Fruit fly (Drosophila melanogaster): ENCODE data around the gene CG14022.

Gene CG14022

DNA sequence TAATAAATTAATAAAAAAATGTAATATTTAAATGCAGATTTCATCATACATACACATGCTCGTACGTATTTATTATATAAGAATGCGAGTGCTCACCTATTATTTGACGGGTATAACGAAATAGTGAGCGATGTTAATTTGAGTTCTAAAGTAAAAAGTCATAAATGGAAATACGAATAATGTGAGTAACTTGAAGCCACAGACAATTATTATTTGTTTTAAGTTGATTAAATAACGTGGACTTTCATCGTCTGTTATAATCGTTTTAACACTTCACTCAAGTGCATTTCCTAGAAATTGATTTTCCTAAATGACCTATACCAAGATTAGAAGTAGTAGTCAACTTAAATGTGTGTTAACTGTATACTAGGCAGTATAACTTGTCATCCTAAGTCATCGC is 26.4 kb downstream of the CG14022 start (continued):
- TF ChIP-seq CG16779 (tag; optimal IDR thresholded peaks at IDR 0.05): no peak
- TF ChIP-seq CG9139 (GFP tag; optimal IDR thresholded peaks at IDR 0.05): no peak
- TF ChIP-seq Blimp-1 (GFP tag; optimal IDR thresholded peaks at IDR 0.05): no peak
- peak; percentile 31 for TF ChIP-seq Hr39 (GFP tag; optimal IDR thresholded peaks at IDR 0.05)
- no peak for TF ChIP-seq CG6854 (GFP tag; optimal IDR thresholded peaks at IDR 0.05)
- TF ChIP-seq acj6 (GFP tag; optimal IDR thresholded peaks at IDR 0.05): peak; percentile 12
- TF ChIP-seq Smox (GFP tag; optimal IDR thresholded peaks at IDR 0.05): peak; percentile 23

DNA sequence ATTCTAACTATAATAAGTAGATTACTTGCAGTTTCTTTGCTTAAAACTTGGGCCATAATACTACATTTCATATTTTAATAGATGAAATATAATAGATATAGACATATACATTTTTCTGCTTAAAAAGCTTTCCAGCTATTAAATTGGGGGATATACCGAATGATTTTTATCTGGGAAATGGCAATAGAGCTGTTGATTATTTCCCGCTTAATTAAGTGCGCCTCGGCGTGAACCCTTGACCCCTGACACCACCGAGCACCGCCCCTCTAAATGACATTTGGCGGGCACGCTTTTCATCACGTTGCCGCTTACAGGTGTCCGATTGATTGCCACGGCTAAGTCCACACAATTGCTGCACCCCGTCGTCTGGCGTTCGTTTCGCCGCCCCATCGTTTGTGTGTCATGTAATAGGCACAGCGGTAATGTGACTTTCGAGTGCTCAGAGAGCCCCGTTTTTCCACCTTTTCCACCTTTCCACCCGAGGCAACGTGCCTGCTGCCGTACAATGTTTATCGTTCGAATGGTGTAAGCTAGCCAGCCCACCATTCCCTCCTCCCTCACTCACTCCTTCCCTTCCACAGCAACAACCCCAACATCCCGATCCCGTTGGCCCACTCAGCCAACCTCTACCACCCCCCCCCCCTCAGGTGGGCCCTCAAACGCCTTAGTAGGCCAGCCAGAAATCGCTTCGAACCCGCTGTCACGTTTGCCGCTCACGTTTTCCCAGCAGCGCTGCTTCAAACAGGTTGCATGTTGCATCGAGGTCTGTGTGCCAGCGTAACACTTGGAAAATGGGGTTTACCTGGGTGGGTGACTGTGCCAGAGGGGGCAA is 27.7 kb downstream of the CG14022 start:
- TF ChIP-seq dac (GFP tag; optimal IDR thresholded peaks at IDR 0.05): no peak
- TF ChIP-seq ss (GFP tag; optimal IDR thresholded peaks at IDR 0.05): peak; percentile 32
- peak; percentile 12 for TF ChIP-seq CG6854 (GFP tag; optimal IDR thresholded peaks at IDR 0.05)
- peak; percentile 16 for TF ChIP-seq Blimp-1 (GFP tag; optimal IDR thresholded peaks at IDR 0.05)
- no peak for TF ChIP-seq acj6 (GFP tag; optimal IDR thresholded peaks at IDR 0.05)
- TF ChIP-seq fd85E (GFP tag; optimal IDR thresholded peaks at IDR 0.05): no peak
- no peak for TF ChIP-seq CG11294 (GFP tag; IDR thresholded peaks at IDR 0.05)
- TF ChIP-seq Eip75B (GFP tag; optimal IDR thresholded peaks at IDR 0.05): peak; percentile 43
- peak; percentile 1 for TF ChIP-seq CG6276 (GFP tag; optimal IDR thresholded peaks at IDR 0.05)
- TF ChIP-seq CG8119 (GFP tag; IDR thresholded peaks at IDR 0.05): no peak; the same call in 2 of the 3 replicates
- peak; percentile 22 for TF ChIP-seq Eip78C (GFP tag)
- TF ChIP-seq eg (GFP tag; IDR thresholded peaks at IDR 0.05): 0 out of 3 replicates have a peak, but pooled peaks have one; percentile 16
- no peak for TF ChIP-seq CG34406 (GFP tag; optimal IDR thresholded peaks at IDR 0.05)
- no peak for TF ChIP-seq CG3032 (tag; optimal IDR thresholded peaks at IDR 0.05)
- TF ChIP-seq OdsH (GFP tag; optimal IDR thresholded peaks at IDR 0.05): no peak
- no peak for TF ChIP-seq CG4318 (GFP tag; optimal IDR thresholded peaks at IDR 0.05)
- TF ChIP-seq CG8632 (GFP tag; optimal IDR thresholded peaks at IDR 0.05): no peak
- TF ChIP-seq CG32006 (GFP tag; optimal IDR thresholded peaks at IDR 0.05): no peak
- TF ChIP-seq CG6163 (GFP tag; IDR thresholded peaks at IDR 0.05): peak; percentile 13; the same call in 1 of the 3 replicates
- TF ChIP-seq fd59A (GFP tag; optimal IDR thresholded peaks at IDR 0.05): no peak
- TF ChIP-seq Hr4 (GFP tag; optimal IDR thresholded peaks at IDR 0.05): no peak
- peak; percentile 6 for TF ChIP-seq Sox14 (GFP tag; optimal IDR thresholded peaks at IDR 0.05)
- no peak for TF ChIP-seq net (GFP tag; optimal IDR thresholded peaks at IDR 0.05)
- TF ChIP-seq salr (GFP tag; optimal IDR thresholded peaks at IDR 0.05): no peak
- no peak for TF ChIP-seq Sox15 (GFP tag; optimal IDR thresholded peaks at IDR 0.05)
- TF ChIP-seq pdm3 (GFP tag; optimal IDR thresholded peaks at IDR 0.05): no peak
- TF ChIP-seq svp (GFP tag): peak; percentile 66
- TF ChIP-seq dsx (GFP tag; optimal IDR thresholded peaks at IDR 0.05; ENCODE audit: poor library complexity, severe bottlenecking): peak; percentile 13
- no peak for TF ChIP-seq fkh (GFP tag; optimal IDR thresholded peaks at IDR 0.05)
- TF ChIP-seq Met (GFP tag; optimal IDR thresholded peaks at IDR 0.05): no peak
- no peak for TF ChIP-seq spab (GFP tag; optimal IDR thresholded peaks at IDR 0.05)
- TF ChIP-seq CG7368 (GFP tag; optimal IDR thresholded peaks at IDR 0.05): no peak

DNA sequence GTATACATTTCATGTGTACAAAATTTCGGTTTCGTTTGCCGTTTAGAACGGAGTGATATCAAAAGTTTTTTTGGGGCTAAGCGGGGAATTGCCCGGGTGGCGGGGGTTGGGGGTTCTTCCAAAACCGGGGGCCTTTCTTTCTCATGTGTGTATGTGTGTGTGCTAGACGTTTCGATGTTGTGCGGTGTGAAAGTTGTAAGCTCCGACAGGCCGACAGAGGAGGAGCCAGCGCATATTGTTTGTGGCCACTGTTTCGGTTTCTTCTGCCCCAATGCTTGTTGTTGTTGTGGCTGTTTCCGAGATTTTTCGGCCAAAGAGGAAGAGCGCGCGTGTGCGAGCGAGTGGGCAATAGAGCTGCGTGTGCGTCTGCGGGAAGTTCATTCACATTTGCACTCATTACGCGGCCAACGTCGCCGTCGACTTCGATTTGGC is 28.4 kb downstream of the CG14022 start:
- TF ChIP-seq Blimp-1 (GFP tag; optimal IDR thresholded peaks at IDR 0.05) (peak; percentile 77), fd85E (GFP tag; optimal IDR thresholded peaks at IDR 0.05) (no peak), svp (GFP tag) (peak; percentile 52), vri (GFP tag; optimal IDR thresholded peaks at IDR 0.05) (no peak), CG31627 (GFP tag; optimal IDR thresholded peaks at IDR 0.05) (no peak), Met (GFP tag; optimal IDR thresholded peaks at IDR 0.05) (peak; percentile 52), CG6276 (GFP tag; optimal IDR thresholded peaks at IDR 0.05) (no peak), topi (GFP tag; optimal IDR thresholded peaks at IDR 0.05) (no peak), fd59A (GFP tag; optimal IDR thresholded peaks at IDR 0.05) (no peak), CG11762 (GFP tag; optimal IDR thresholded peaks at IDR 0.05; ENCODE audit: insufficient read depth) (no peak), Hr38 (GFP tag; optimal IDR thresholded peaks at IDR 0.05) (no peak), esn (GFP tag; optimal IDR thresholded peaks at IDR 0.05) (no peak), CG9139 (GFP tag; optimal IDR thresholded peaks at IDR 0.05) (no peak)
